Worm (Caenorhabditis elegans) whole organism, late embryonic: Measurements from ENCODE around the gene cyp-29A4.

ENCODE experiments used
- C08G9.2 ChIP-seq: sonication (generic microtip); optimal IDR thresholded peaks from 2 replicates; lab custom pipeline; 2016; ENCODE audit warnings: mild to moderate bottlenecking, missing genetic modification characterization, moderate library complexity, missing compliant biosample characterization
- C38D4.7 ChIP-seq: fragments of 200-800 bp; sonication (Bioruptor generic); optimal IDR thresholded peaks from 2 replicates; lab custom pipeline; 2018; ENCODE audit warnings: mild to moderate bottlenecking, missing genetic modification characterization, moderate library complexity, missing compliant biosample characterization
- F13H6.1 ChIP-seq: sonication (generic microtip); optimal IDR thresholded peaks from 2 replicates; lab custom pipeline; 2016; ENCODE audit warnings: missing genetic modification characterization, missing compliant biosample characterization
- K02D7.2 ChIP-seq: sonication (generic microtip); optimal IDR thresholded peaks from 2 replicates; lab custom pipeline; 2017; ENCODE audit warnings: mild to moderate bottlenecking, missing genetic modification characterization, missing compliant biosample characterization
- ahr-1 ChIP-seq: sonication (generic microtip); optimal IDR thresholded peaks from 2 replicates; lab custom pipeline; 2016; ENCODE audit warnings: missing genetic modification characterization, missing compliant biosample characterization
- ama-1 ChIP-seq: fragments of 150-350 bp; optimal IDR thresholded peaks from 2 replicates; lab custom pipeline; 2014
- ceh-14 ChIP-seq: sonication (generic microtip); optimal IDR thresholded peaks from 2 replicates; lab custom pipeline; 2016; ENCODE audit warnings: missing genotype, missing genetic modification characterization, missing compliant biosample characterization
- ceh-18 ChIP-seq: sonication (generic microtip); optimal IDR thresholded peaks from 2 replicates; lab custom pipeline; 2016; ENCODE audit warnings: missing genetic modification characterization, missing compliant biosample characterization
- ceh-19 ChIP-seq: fragments of 200-800 bp; sonication (Bioruptor generic); optimal IDR thresholded peaks from 2 replicates; lab custom pipeline; 2018; ENCODE audit warnings: mild to moderate bottlenecking, missing genetic modification characterization, missing compliant biosample characterization
- ceh-2 ChIP-seq: sonication (generic microtip); optimal IDR thresholded peaks from 2 replicates; lab custom pipeline; 2016; ENCODE audit warnings: missing genotype, missing genetic modification characterization, missing compliant biosample characterization
- ceh-22 ChIP-seq: sonication (generic microtip); optimal IDR thresholded peaks from 2 replicates; lab custom pipeline; 2017; ENCODE audit warnings: missing biosample characterization, missing genetic modification characterization
- ceh-30 ChIP-seq: fragments of 150-350 bp; optimal IDR thresholded peaks from 2 replicates; lab custom pipeline; 2014; ENCODE audit warnings: missing biosample characterization, missing genetic modification characterization
- ceh-34 ChIP-seq: sonication (generic microtip); optimal IDR thresholded peaks from 2 replicates; lab custom pipeline; 2016; ENCODE audit warnings: mild to moderate bottlenecking, missing genetic modification characterization, missing compliant biosample characterization
- ceh-9 ChIP-seq: sonication (generic microtip); optimal IDR thresholded peaks from 2 replicates; lab custom pipeline; 2016; ENCODE audit warnings: mild to moderate bottlenecking, missing genetic modification characterization, inconsistent platforms, missing compliant biosample characterization
- dmd-4 ChIP-seq: sonication (generic microtip); optimal IDR thresholded peaks from 2 replicates; lab custom pipeline; 2016; ENCODE audit warnings: borderline replicate concordance, missing genetic modification characterization, missing compliant biosample characterization
- elt-4 ChIP-seq: sonication (generic microtip); optimal IDR thresholded peaks from 2 replicates; lab custom pipeline; 2016; ENCODE audit warnings: missing genetic modification characterization, missing compliant biosample characterization
- eyg-1 ChIP-seq: sonication (generic microtip); optimal IDR thresholded peaks from 2 replicates; lab custom pipeline; 2016; ENCODE audit warnings: missing genotype, missing genetic modification characterization, missing compliant biosample characterization
- fax-1 ChIP-seq: sonication (generic microtip); optimal IDR thresholded peaks from 2 replicates; lab custom pipeline; 2016; ENCODE audit warnings: missing genotype, missing genetic modification characterization, missing compliant biosample characterization
- hlh-13 ChIP-seq: fragments of 200-800 bp; sonication (Bioruptor generic); optimal IDR thresholded peaks from 2 replicates; lab custom pipeline; 2018; ENCODE audit warnings: mild to moderate bottlenecking, missing genetic modification characterization, missing compliant biosample characterization
- hlh-6 ChIP-seq: sonication (generic microtip); optimal IDR thresholded peaks from 2 replicates; lab custom pipeline; 2016; ENCODE audit warnings: missing genotype, missing genetic modification characterization, missing compliant biosample characterization
- hlh-8 ChIP-seq: sonication (generic microtip); optimal IDR thresholded peaks from 2 replicates; lab custom pipeline; 2016; ENCODE audit warnings: missing genotype, missing genetic modification characterization, missing compliant biosample characterization
- lin-11 ChIP-seq: fragments of 200-800 bp; sonication (Bioruptor generic); optimal IDR thresholded peaks from 2 replicates; lab custom pipeline; 2018; ENCODE audit warnings: mild to moderate bottlenecking, missing genetic modification characterization, missing compliant biosample characterization
- madf-2 ChIP-seq: sonication (generic microtip); optimal IDR thresholded peaks from 2 replicates; lab custom pipeline; 2017; ENCODE audit warnings: missing genetic modification characterization, missing compliant biosample characterization
- nfya-1 ChIP-seq: sonication (generic microtip); optimal IDR thresholded peaks from 2 replicates; lab custom pipeline; 2017; ENCODE audit warnings: missing genetic modification characterization, mild to moderate bottlenecking, missing compliant biosample characterization, antibody characterized with exemption, moderate library complexity
- nhr-11 ChIP-seq: fragments of 150-350 bp; optimal IDR thresholded peaks from 2 replicates; lab custom pipeline; 2014; ENCODE audit warnings: missing biosample characterization, missing genetic modification characterization
- nhr-232 ChIP-seq: sonication (generic microtip); optimal IDR thresholded peaks from 2 replicates; lab custom pipeline; 2016; ENCODE audit warnings: missing genetic modification characterization, missing compliant biosample characterization
- npax-4 ChIP-seq: sonication (generic microtip); optimal IDR thresholded peaks from 2 replicates; lab custom pipeline; 2016; ENCODE audit warnings: missing genetic modification characterization, missing compliant biosample characterization
- pag-3 ChIP-seq: sonication (generic microtip); optimal IDR thresholded peaks from 2 replicates; lab custom pipeline; 2016; ENCODE audit warnings: missing compliant biosample characterization, missing genetic modification characterization, borderline replicate concordance
- pat-9 ChIP-seq: fragments of 200-800 bp; sonication (Bioruptor generic); optimal IDR thresholded peaks from 2 replicates; lab custom pipeline; 2018; ENCODE audit warnings: mild to moderate bottlenecking, missing genetic modification characterization, moderate library complexity, missing compliant biosample characterization
- ref-2 ChIP-seq: sonication (generic microtip); optimal IDR thresholded peaks from 2 replicates; lab custom pipeline; 2016; ENCODE audit warnings: missing genetic modification characterization, missing compliant biosample characterization
- sdc-2 ChIP-seq: sonication (generic microtip); optimal IDR thresholded peaks from 2 replicates; lab custom pipeline; 2016; ENCODE audit warnings: missing genotype, missing genetic modification characterization, missing compliant biosample characterization
- sox-2 ChIP-seq: fragments of 200-800 bp; sonication (Bioruptor generic); IDR thresholded peaks from 2 replicates; pipeline ENCODE4 v1.3.6; 2022; ENCODE audit warnings: missing genetic modification reagents, missing genetic modification characterization, missing compliant biosample characterization
- sox-4 ChIP-seq: sonication (generic microtip); optimal IDR thresholded peaks from 2 replicates; lab custom pipeline; 2017; ENCODE audit warnings: mild to moderate bottlenecking, missing genetic modification characterization, inconsistent platforms, missing compliant biosample characterization
- tbx-7 ChIP-seq: sonication (generic microtip); optimal IDR thresholded peaks from 2 replicates; lab custom pipeline; 2016; ENCODE audit warnings: missing genotype, missing genetic modification characterization, missing compliant biosample characterization
- unc-3 ChIP-seq, 2 experiments: fragments of 200-800 bp in 1 of 2; sonication (Bioruptor generic) in 1 of 2; sonication (generic microtip) in 1 of 2; conservative IDR thresholded peaks in 1 of 2; optimal IDR thresholded peaks in 1 of 2; 2 replicates each; pipeline versions ENCODE4 v1.3.6 to Lab custom; 2016 to 2022; ENCODE audit warnings: missing compliant biosample characterization in 2 of 2, missing genetic modification characterization in 2 of 2, missing genetic modification reagents in 1 of 2
- unc-42 ChIP-seq: sonication (generic microtip); optimal IDR thresholded peaks from 2 replicates; lab custom pipeline; 2016; ENCODE audit warnings: missing genotype, missing genetic modification characterization, missing compliant biosample characterization
- unc-55 ChIP-seq: sonication (generic microtip); optimal IDR thresholded peaks from 2 replicates; lab custom pipeline; 2017; ENCODE audit warnings: missing biosample characterization, missing genetic modification reagents, missing genetic modification characterization
- ztf-16 ChIP-seq: sonication (generic microtip); optimal IDR thresholded peaks from 2 replicates; lab custom pipeline; 2017; ENCODE audit warnings: missing genetic modification characterization, missing compliant biosample characterization

The cyp-29A4 gene

ce11 chrV:9628603-9629002 is 26.0 kb upstream of the cyp-29A4 start:
- TF ChIP-seq C08G9.2 (tag; lab: Kevin White, UChicago) (no peak), hlh-13 (GFP tag; lab: Kevin White, UChicago) (no peak), npax-4 (tag; lab: Kevin White, UChicago) (no peak), ztf-16 (tag; lab: Kevin White, UChicago) (no peak), nhr-232 (tag; lab: Kevin White, UChicago) (no peak), hlh-6 (tag; lab: Kevin White, UChicago) (peak; percentile 46)

- no peak for TF ChIP-seq nhr-232 (tag; lab: Kevin White, UChicago)
- TF ChIP-seq pat-9 (tag; lab: Kevin White, UChicago): no peak
- TF ChIP-seq ceh-9 (tag; lab: Kevin White, UChicago): no peak
- no peak for TF ChIP-seq ahr-1 (tag; lab: Kevin White, UChicago)
- TF ChIP-seq C38D4.7 (GFP tag; lab: Kevin White, UChicago): no peak
- TF ChIP-seq elt-4: no peak
- TF ChIP-seq unc-3 (GFP tag; conservative IDR thresholded peaks at IDR 0.05; lab: Robert Waterston, UW): no peak
- no peak for TF ChIP-seq unc-3 (tag; optimal IDR thresholded peaks at IDR 0.05; lab: Kevin White, UChicago)
- TF ChIP-seq tbx-7 (tag; lab: Kevin White, UChicago): no peak
- TF ChIP-seq hlh-8: no peak
- no peak for TF ChIP-seq ceh-22 (tag; lab: Kevin White, UChicago)
- TF ChIP-seq ceh-30 (tag; lab: Kevin White, UChicago): no peak
- TF ChIP-seq C08G9.2 (tag; lab: Kevin White, UChicago): no peak
- no peak for TF ChIP-seq npax-4 (tag; lab: Kevin White, UChicago)
- no peak for TF ChIP-seq sox-4 (tag; lab: Kevin White, UChicago)
- no peak for TF ChIP-seq unc-55 (GFP tag; lab: Kevin White, UChicago)
Measured at ce11 chrV:9629114-9629513, 25.4 kb upstream of the cyp-29A4 start, which contains the start of gene idpc-3. TSS of gene idpc-3 (minus strand) at chrV:9629214.

ce11 chrV:9629643-9630042 is 24.9 kb upstream of the cyp-29A4 start, which contains the start of gene col-146:
TSS of gene col-146 (plus strand) at chrV:9629943.
- no peak for TF ChIP-seq unc-42 (tag; lab: Kevin White, UChicago)
- TF ChIP-seq F13H6.1 (tag; lab: Kevin White, UChicago): no peak
- TF ChIP-seq ceh-34 (tag; lab: Kevin White, UChicago): no peak
- no peak for TF ChIP-seq ama-1 (lab: Kevin White, UChicago)
- no peak for TF ChIP-seq unc-3 (GFP tag; conservative IDR thresholded peaks at IDR 0.05; lab: Robert Waterston, UW)
- TF ChIP-seq unc-3 (tag; optimal IDR thresholded peaks at IDR 0.05; lab: Kevin White, UChicago): no peak
- no peak for TF ChIP-seq ceh-14 (tag; lab: Kevin White, UChicago)
- no peak for TF ChIP-seq nhr-11 (tag; lab: Kevin White, UChicago)
- TF ChIP-seq C38D4.7 (GFP tag; lab: Kevin White, UChicago): no peak
- TF ChIP-seq madf-2: no peak
- no peak for TF ChIP-seq hlh-13 (GFP tag; lab: Kevin White, UChicago)
- TF ChIP-seq nhr-232 (tag; lab: Kevin White, UChicago): no peak
- no peak for TF ChIP-seq dmd-4 (tag; lab: Kevin White, UChicago)
- no peak for TF ChIP-seq nfya-1 (tag; lab: Kevin White, UChicago)
- no peak for TF ChIP-seq ref-2 (tag; lab: Kevin White, UChicago)
- TF ChIP-seq hlh-6 (tag; lab: Kevin White, UChicago): no peak
- TF ChIP-seq, all 69 proteins: peak for 0

- TF ChIP-seq sox-2: no peak
- no peak for TF ChIP-seq lin-11 (tag; lab: Kevin White, UChicago)
- no peak for TF ChIP-seq ztf-16 (tag; lab: Kevin White, UChicago)
- no peak for TF ChIP-seq fax-1 (tag; lab: Kevin White, UChicago)
- no peak for TF ChIP-seq sdc-2 (tag; lab: Kevin White, UChicago)
- no peak for TF ChIP-seq unc-42 (tag; lab: Kevin White, UChicago)
- no peak for TF ChIP-seq ceh-2 (tag; lab: Kevin White, UChicago)
- TF ChIP-seq ceh-19 (GFP tag; lab: Kevin White, UChicago): no peak
- no peak for TF ChIP-seq pag-3 (tag; lab: Kevin White, UChicago)
- no peak for TF ChIP-seq eyg-1 (tag; lab: Kevin White, UChicago)
- TF ChIP-seq ceh-18 (tag; lab: Kevin White, UChicago): no peak
- no peak for TF ChIP-seq K02D7.2 (tag; lab: Kevin White, UChicago)
Measured at ce11 chrV:9630542-9630941, 24.0 kb upstream of the cyp-29A4 start.
